Fruit fly (Drosophila melanogaster): ENCODE data around the gene Ac78C.

DNA sequence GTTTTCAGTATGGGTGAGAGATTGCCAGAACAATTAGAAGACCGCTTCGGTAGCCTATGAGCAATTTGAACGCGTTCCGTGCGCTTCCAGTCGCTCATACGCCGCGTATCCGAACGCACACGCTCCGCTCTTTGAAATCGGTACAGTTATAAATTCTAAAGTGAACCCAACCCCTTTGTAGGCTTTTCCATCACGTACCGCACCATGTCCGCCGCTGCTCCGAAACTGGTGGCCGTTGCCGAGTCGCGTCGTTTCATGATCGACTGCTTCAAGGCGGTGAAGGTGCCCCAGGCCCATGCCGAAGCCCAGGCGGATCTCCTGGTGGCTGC lies 33.7 kb upstream of the Ac78C start:
- TF ChIP-seq CTCF (optimal IDR thresholded peaks at IDR 0.05) (no peak), CG8478 (optimal IDR thresholded peaks at IDR 0.05) (no peak)

Measured in S2 (cell line).